Fruit fly (Drosophila melanogaster): Measurements from ENCODE around the gene CG14770.

DNA sequence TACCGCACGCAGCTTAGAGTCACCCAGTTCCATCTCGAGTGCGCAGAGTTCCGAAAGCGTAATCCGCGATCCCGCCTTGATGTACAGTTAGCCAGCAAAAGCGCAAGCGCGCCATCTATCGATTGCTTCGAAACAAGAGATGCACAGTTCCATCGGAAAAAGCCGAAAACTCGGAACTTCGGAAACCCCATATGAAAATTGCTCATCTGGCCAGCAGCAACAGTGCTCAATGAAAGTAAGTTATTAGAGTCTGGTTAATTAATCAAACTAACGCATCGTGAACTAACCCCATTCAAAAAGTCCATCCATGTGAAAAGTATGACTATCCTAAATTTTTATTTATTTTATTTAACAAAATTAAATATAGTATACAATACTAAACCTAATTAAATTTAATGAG is 11.5 kb upstream of the CG14770 start, which contains the start of gene png:
- TF ChIP-seq CG12236 (GFP tag; optimal IDR thresholded peaks at IDR 0.05): no peak
- TF ChIP-seq aop (GFP tag; IDR thresholded peaks at IDR 0.05): no peak
- TF ChIP-seq fru (optimal IDR thresholded peaks at IDR 0.05): no peak
- TF ChIP-seq cato (GFP tag; optimal IDR thresholded peaks at IDR 0.05; ENCODE audit: borderline replicate concordance): no peak
- TF ChIP-seq lola (GFP tag; optimal IDR thresholded peaks at IDR 0.05): no peak
- TF ChIP-seq pfk (GFP tag; optimal IDR thresholded peaks at IDR 0.05): no peak
- TF ChIP-seq CG9727 (GFP tag; optimal IDR thresholded peaks at IDR 0.05): no peak
- TF ChIP-seq CG8478 (optimal IDR thresholded peaks at IDR 0.05): no peak
- TF ChIP-seq CG9817 (tag; optimal IDR thresholded peaks at IDR 0.05): no peak
- TF ChIP-seq Med (GFP tag): no peak
- no peak for TF ChIP-seq CG1792 (GFP tag; optimal IDR thresholded peaks at IDR 0.05)
- no peak for TF ChIP-seq CG33557 (GFP tag; optimal IDR thresholded peaks at IDR 0.05)
- TF ChIP-seq CG15514 (GFP tag; optimal IDR thresholded peaks at IDR 0.05): no peak
- no peak for TF ChIP-seq CG33213 (GFP tag; optimal IDR thresholded peaks at IDR 0.05)
